Fruit fly (Drosophila melanogaster) whole organism, embryonic: ENCODE data around the gene CG4009.

Experiments
- Atf6 ChIP-seq: fragments of 200-800 bp; sonication (Bioruptor generic); IDR thresholded peaks from 2 replicates; pipeline ENCODE4 v1.3.6; 2022; ENCODE audit warnings: missing biosample characterization, missing genetic modification characterization
- B-H1 ChIP-seq: fragments of 200-800 bp; sonication (Bioruptor generic); IDR thresholded peaks from 3 replicates; pipeline ENCODE4 v1.3.6; 2022; ENCODE audit warnings: missing biosample characterization, missing genetic modification characterization
- CG11504 ChIP-seq: fragments of 200-800 bp; sonication (Bioruptor generic); optimal IDR thresholded peaks from 3 replicates; lab custom pipeline; 2019; ENCODE audit warnings: missing biosample characterization, mild to moderate bottlenecking, missing genetic modification characterization, moderate library complexity
- CG11723 ChIP-seq: fragments of 200-800 bp; sonication (Bioruptor generic); optimal IDR thresholded peaks from 2 replicates; lab custom pipeline; 2017; ENCODE audit warnings: missing biosample characterization, mild to moderate bottlenecking, missing genetic modification characterization
- CG12391 ChIP-seq: fragments of 200-800 bp; sonication (Bioruptor generic); optimal IDR thresholded peaks from 3 replicates; lab custom pipeline; 2018; ENCODE audit warnings: missing biosample characterization, mild to moderate bottlenecking, missing genetic modification characterization, moderate library complexity
- CG13424 ChIP-seq: fragments of 200-800 bp; sonication (Bioruptor generic); optimal IDR thresholded peaks from 2 replicates; lab custom pipeline; 2019; ENCODE audit warnings: missing biosample characterization, mild to moderate bottlenecking, missing genetic modification characterization, moderate library complexity
- CG17328 ChIP-seq: fragments of 200-800 bp; sonication (Bioruptor generic); IDR thresholded peaks from 2 replicates; pipeline ENCODE4 v1.3.6; 2022; ENCODE audit warnings: missing biosample characterization, missing genetic modification characterization
- CG17361 ChIP-seq: fragments of 200-800 bp; sonication (Bioruptor generic); IDR thresholded peaks from 3 replicates; pipeline ENCODE4 v1.3.6; 2022; ENCODE audit warnings: missing biosample characterization, missing genetic modification characterization
- CG32767 ChIP-seq: fragments of 200-800 bp; sonication (Bioruptor generic); IDR thresholded peaks from 2 replicates; pipeline ENCODE4 v1.3.6; 2022; ENCODE audit warnings: missing biosample characterization, missing genetic modification characterization
- CG3407 ChIP-seq: fragments of 200-800 bp; sonication (Bioruptor generic); optimal IDR thresholded peaks from 2 replicates; lab custom pipeline; 2018; ENCODE audit warnings: missing biosample characterization, mild to moderate bottlenecking, missing genetic modification characterization
- CG3847 ChIP-seq: fragments of 200-800 bp; sonication (Bioruptor generic); IDR thresholded peaks from 2 replicates; pipeline ENCODE4 v1.3.6; 2022; ENCODE audit warnings: missing biosample characterization, missing genetic modification characterization
- CG42726 ChIP-seq: fragments of 200-800 bp; sonication (Bioruptor generic); IDR thresholded peaks from 2 replicates; pipeline ENCODE4 v1.3.6; 2022; ENCODE audit warnings: missing biosample characterization, missing genetic modification characterization; ENCODE audit not compliant: partially characterized antibody
- CG4282 ChIP-seq: fragments of 200-800 bp; sonication (Bioruptor generic); optimal IDR thresholded peaks from 2 replicates; lab custom pipeline; 2016; ENCODE audit warnings: missing biosample characterization, missing genetic modification characterization
- CG43689 ChIP-seq: fragments of 200-800 bp; sonication (Bioruptor generic); IDR thresholded peaks from 2 replicates; pipeline ENCODE4 v1.3.6; 2022; ENCODE audit warnings: missing biosample characterization, missing genetic modification characterization
- CG4617 ChIP-seq: fragments of 200-800 bp; sonication (Bioruptor generic); optimal IDR thresholded peaks from 3 replicates; lab custom pipeline; 2016; ENCODE audit warnings: missing biosample characterization, missing genetic modification characterization, borderline replicate concordance
- CG4730 ChIP-seq: fragments of 200-800 bp; sonication (Bioruptor generic); IDR thresholded peaks from 2 replicates; pipeline ENCODE4 v1.3.6; 2022; ENCODE audit warnings: missing biosample characterization, missing genetic modification characterization
- CG6683 ChIP-seq: fragments of 200-800 bp; sonication (Bioruptor generic); optimal IDR thresholded peaks from 2 replicates; lab custom pipeline; 2017; ENCODE audit warnings: missing biosample characterization, mild to moderate bottlenecking, missing genetic modification characterization, missing genetic modification reagents
- CG6813 ChIP-seq: fragments of 200-800 bp; sonication (Bioruptor generic); optimal IDR thresholded peaks from 2 replicates; lab custom pipeline; 2017; ENCODE audit warnings: missing biosample characterization, missing genetic modification characterization, mild to moderate bottlenecking, moderate library complexity, missing genetic modification reagents
- CG7786 ChIP-seq: fragments of 200-800 bp; sonication (Bioruptor generic); optimal IDR thresholded peaks from 2 replicates; lab custom pipeline; 2016; ENCODE audit warnings: missing biosample characterization, missing genetic modification characterization
- CG8388 ChIP-seq: fragments of 200-800 bp; sonication (Bioruptor generic); optimal IDR thresholded peaks from 2 replicates; lab custom pipeline; 2019; ENCODE audit warnings: missing biosample characterization, mild to moderate bottlenecking, missing genetic modification characterization, moderate library complexity
- D ChIP-seq, 2 experiments: fragments of 200-800 bp in 1 of 2; fragments of >200 bp in 1 of 2; sonication (Bioruptor generic) in 1 of 2; optimal IDR thresholded peaks; 2 replicates in 1 of 2; 3 replicates in 1 of 2; lab custom pipeline; 2017; ENCODE audit warnings: mild to moderate bottlenecking in 1 of 2, missing biosample characterization in 1 of 2, missing genetic modification characterization in 1 of 2, missing genetic modification reagents in 1 of 2
- Deaf1 ChIP-seq: fragments of 200-800 bp; optimal IDR thresholded peaks from 3 replicates; lab custom pipeline; 2019; ENCODE audit warnings: missing biosample characterization, mild to moderate bottlenecking, missing genetic modification characterization, moderate library complexity
- Dll ChIP-seq: fragments of 200-800 bp; sonication (Bioruptor generic); IDR thresholded peaks from 4 replicates; pipeline ENCODE4 v1.3.6; 2022; ENCODE audit warnings: missing biosample characterization, missing genetic modification characterization; ENCODE audit not compliant: partially characterized antibody
- Doc3 ChIP-seq: fragments of 200-800 bp; sonication (Bioruptor generic); IDR thresholded peaks from 3 replicates; pipeline ENCODE4 v1.3.6; 2022; ENCODE audit warnings: missing biosample characterization, missing genetic modification characterization; ENCODE audit not compliant: partially characterized antibody
- Drgx ChIP-seq: fragments of 200-800 bp; sonication (Bioruptor generic); IDR thresholded peaks from 2 replicates; pipeline ENCODE4 v1.3.6; 2022; ENCODE audit warnings: missing biosample characterization, missing genetic modification characterization
- Hey ChIP-seq: fragments of 200-800 bp; sonication (Bioruptor generic); optimal IDR thresholded peaks from 3 replicates; lab custom pipeline; 2018; ENCODE audit warnings: missing biosample characterization, mild to moderate bottlenecking, missing genetic modification characterization
- Hr39 ChIP-seq: fragments of >200 bp; optimal IDR thresholded peaks from 2 replicates; lab custom pipeline; 2017
- MBD-R2 ChIP-seq: fragments of 200-800 bp; sonication (Bioruptor generic); IDR thresholded peaks from 2 replicates; pipeline ENCODE4 v1.3.6; 2022; ENCODE audit warnings: missing biosample characterization, missing genetic modification characterization
- MESR4 ChIP-seq: fragments of 200-800 bp; sonication (Bioruptor generic); optimal IDR thresholded peaks from 2 replicates; lab custom pipeline; 2018; ENCODE audit warnings: missing biosample characterization, mild to moderate bottlenecking, missing genetic modification characterization, moderate library complexity
- Med ChIP-seq: fragments of 200-800 bp; sonication (Bioruptor generic); peaks from one replicate; lab custom pipeline; 2016; ENCODE audit warnings: missing biosample characterization, missing genetic modification characterization, mild to moderate bottlenecking, inconsistent platforms, moderate library complexity
- PHDP ChIP-seq: fragments of 200-800 bp; sonication (Bioruptor generic); optimal IDR thresholded peaks from 3 replicates; lab custom pipeline; 2018; ENCODE audit warnings: missing biosample characterization, mild to moderate bottlenecking, missing genetic modification characterization, moderate library complexity
- Pdp1 ChIP-seq, 2 experiments: fragments of 200-800 bp; sonication (Bioruptor generic); optimal IDR thresholded peaks; 3 replicates each; lab custom pipeline; 2016; ENCODE audit warnings: missing biosample characterization in 2 of 2, missing genetic modification characterization in 2 of 2, mild to moderate bottlenecking in 1 of 2, moderate library complexity in 1 of 2
- Poxn ChIP-seq: fragments of 200-800 bp; sonication (Bioruptor generic); IDR thresholded peaks from 2 replicates; pipeline ENCODE4 v1.3.6; 2022; ENCODE audit warnings: missing biosample characterization, missing genetic modification characterization
- Sox100B ChIP-seq: fragments of 200-800 bp; sonication (Bioruptor generic); optimal IDR thresholded peaks from 3 replicates; lab custom pipeline; 2018; ENCODE audit warnings: missing biosample characterization, mild to moderate bottlenecking, missing genetic modification characterization
- Ssrp ChIP-seq: fragments of 200-800 bp; sonication (Bioruptor generic); optimal IDR thresholded peaks from 2 replicates; lab custom pipeline; 2018; ENCODE audit warnings: missing biosample characterization, mild to moderate bottlenecking, missing genetic modification characterization, moderate library complexity
- chinmo ChIP-seq: fragments of 200-800 bp; sonication (Bioruptor generic); IDR thresholded peaks from 4 replicates; pipeline ENCODE4 v1.3.6; 2022; ENCODE audit warnings: missing biosample characterization, missing genetic modification characterization; ENCODE audit not compliant: partially characterized antibody
- corto ChIP-seq: fragments of 200-800 bp; sonication (Bioruptor generic); optimal IDR thresholded peaks from 2 replicates; lab custom pipeline; 2016; ENCODE audit warnings: missing biosample characterization, mild to moderate bottlenecking, missing genetic modification characterization, moderate library complexity
- eve ChIP-seq, 2 experiments: fragments of >200 bp; optimal IDR thresholded peaks; 2 replicates each; lab custom pipeline; 2017; ENCODE audit warnings: missing biosample characterization in 2 of 2, missing genetic modification characterization in 2 of 2
- fd102C ChIP-seq: fragments of 200-800 bp; sonication (Bioruptor generic); optimal IDR thresholded peaks from 2 replicates; lab custom pipeline; 2018; ENCODE audit warnings: missing biosample characterization, mild to moderate bottlenecking, missing genetic modification characterization, moderate library complexity
- ftz-f1 ChIP-seq: fragments of 200-800 bp; sonication (Bioruptor generic); optimal IDR thresholded peaks from 2 replicates; lab custom pipeline; 2016; ENCODE audit warnings: missing biosample characterization, missing genetic modification characterization
- grau ChIP-seq: fragments of 200-800 bp; optimal IDR thresholded peaks from 3 replicates; lab custom pipeline; 2019; ENCODE audit warnings: missing biosample characterization, mild to moderate bottlenecking, missing genetic modification characterization, moderate library complexity
- gro ChIP-seq: fragments of 200-800 bp; sonication (Bioruptor generic); optimal IDR thresholded peaks from 2 replicates; lab custom pipeline; 2016; ENCODE audit warnings: missing biosample characterization, missing genetic modification characterization
- nmo ChIP-seq: fragments of 200-800 bp; sonication (Bioruptor generic); optimal IDR thresholded peaks from 2 replicates; lab custom pipeline; 2018; ENCODE audit warnings: missing biosample characterization, mild to moderate bottlenecking, missing genetic modification characterization, moderate library complexity
- onecut ChIP-seq: fragments of 200-800 bp; sonication (Bioruptor generic); IDR thresholded peaks from 2 replicates; pipeline ENCODE4 v1.3.6; 2022; ENCODE audit warnings: missing biosample characterization, missing genetic modification characterization
- prd ChIP-seq, 3 experiments: fragments of >200 bp in 2 of 3; fragments of 200-800 bp in 1 of 3; sonication (Bioruptor generic) in 1 of 3; optimal IDR thresholded peaks in 2 of 3; IDR thresholded peaks in 1 of 3; 2 replicates in 2 of 3; 3 replicates in 1 of 3; pipeline versions ENCODE4 v1.3.6 to Lab custom; 2017 to 2022; ENCODE audit warnings: missing biosample characterization in 1 of 3, missing genetic modification characterization in 1 of 3
- sna ChIP-seq: fragments of 200-800 bp; sonication (Bioruptor generic); IDR thresholded peaks from 2 replicates; pipeline ENCODE4 v1.3.6; 2022; ENCODE audit warnings: missing biosample characterization, missing genetic modification characterization; ENCODE audit not compliant: partially characterized antibody
- unpg ChIP-seq: fragments of 200-800 bp; sonication (Bioruptor generic); optimal IDR thresholded peaks from 3 replicates; lab custom pipeline; 2018; ENCODE audit warnings: missing biosample characterization, mild to moderate bottlenecking, missing genetic modification characterization, moderate library complexity

CG4009 gene

dm6 chr3R:17048867-17049266 lies 13.0 kb upstream of the CG4009 start (continued):
- TF ChIP-seq corto (GFP tag; lab: Kevin White, UChicago) (no peak), eve (GFP tag; optimal IDR thresholded peaks at IDR 0.05; lab: Kevin White, UChicago) (no peak), grau (tag; lab: Kevin White, UChicago) (peak; percentile 52), CG13424 (peak; percentile 40), CG3847 (peak; percentile 27; the same call in 1 of the 2 replicates), CG11723 (GFP tag; lab: Kevin White, UChicago) (no peak), CG4730 (GFP tag; lab: Robert Waterston, UW) (no peak), nmo (peak; percentile 52), CG32767 (GFP tag; lab: Robert Waterston, UW) (0 out of 2 replicates have a peak, but pooled peaks have one; percentile 28), Atf6 (GFP tag; lab: Robert Waterston, UW) (peak; percentile 41; the same call in 1 of the 2 replicates), CG42726 (no peak), prd (optimal IDR thresholded peaks at IDR 0.05; lab: Kevin White, UChicago) (no peak), prd (GFP tag; IDR thresholded peaks at IDR 0.05; lab: Robert Waterston, UW) (peak; percentile 51; the same call in 2 of the 3 replicates), Drgx (GFP tag; lab: Robert Waterston, UW) (peak; percentile 18; the same call in 1 of the 2 replicates), CG6683 (GFP tag; lab: Kevin White, UChicago) (peak; percentile 16), Med (peak; percentile 49), CG11504 (tag; lab: Kevin White, UChicago) (peak; percentile 32), Poxn (GFP tag; lab: Robert Waterston, UW) (no peak), CG7786 (GFP tag; lab: Kevin White, UChicago) (no peak), CG3407 (GFP tag; lab: Kevin White, UChicago) (peak; percentile 11), CG6813 (GFP tag; lab: Kevin White, UChicago) (peak; percentile 3), onecut (no peak), unpg (GFP tag; lab: Kevin White, UChicago) (peak; percentile 46), CG12391 (tag; lab: Kevin White, UChicago) (peak; percentile 50), Hr39 (lab: Kevin White, UChicago) (no peak), Sox100B (peak; percentile 7), Ssrp (tag; lab: Kevin White, UChicago) (peak; percentile 54), PHDP (peak; percentile 31), CG17361 (peak; percentile 63), CG8388 (GFP tag; lab: Kevin White, UChicago) (peak; percentile 39)

DNA sequence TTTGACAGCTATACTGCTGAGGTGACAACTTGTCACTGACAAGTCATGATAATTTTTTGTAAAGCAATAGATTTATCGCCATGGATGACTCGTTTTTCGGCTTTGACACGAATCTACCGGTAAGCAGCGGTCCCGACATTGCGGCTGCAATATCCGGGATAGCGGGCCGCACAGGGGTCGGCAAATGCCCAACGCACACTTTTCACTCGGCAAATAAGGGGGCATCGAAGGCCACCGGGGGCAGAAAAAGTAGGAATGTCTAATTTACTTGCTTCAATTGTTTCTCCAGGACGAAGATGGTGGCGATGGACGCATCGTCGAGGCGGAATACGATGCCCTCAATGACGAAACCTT lies 7.7 kb upstream of the CG4009 start:
- TF ChIP-seq CG4617 (GFP tag; lab: Kevin White, UChicago) (peak; percentile 61), B-H1 (no peak), MESR4 (GFP tag; lab: Kevin White, UChicago) (peak; percentile 96), fd102C (GFP tag; lab: Kevin White, UChicago) (no peak), gro (no peak), sna (GFP tag; lab: Robert Waterston, UW) (peak; percentile 51; the same call in 1 of the 2 replicates), Atf6 (GFP tag; lab: Robert Waterston, UW) (0 out of 2 replicates have a peak, but pooled peaks have one; percentile 25), Med (peak; percentile 44), Deaf1 (tag; lab: Kevin White, UChicago) (no peak), CG4282 (GFP tag; lab: Kevin White, UChicago) (no peak), D (optimal IDR thresholded peaks at IDR 0.05; lab: Kevin White, UChicago) (peak; percentile 1), D (GFP tag; optimal IDR thresholded peaks at IDR 0.05; lab: Kevin White, UChicago) (no peak), ftz-f1 (peak; percentile 76), Hey (tag; lab: Kevin White, UChicago) (peak; percentile 60), Dll (GFP tag; lab: Robert Waterston, UW) (peak; percentile 63; the same call in 2 of the 4 replicates), CG17328 (GFP tag; lab: Robert Waterston, UW) (0 out of 2 replicates have a peak, but pooled peaks have one; percentile 16), chinmo (no peak), Doc3 (GFP tag; lab: Robert Waterston, UW) (0 out of 3 replicates have a peak, but pooled peaks have one; percentile 5), CG43689 (GFP tag; lab: Robert Waterston, UW) (no peak), Pdp1 (GFP tag; optimal IDR thresholded peaks at IDR 0.05; lab: Kevin White, UChicago) (no peak), MBD-R2 (GFP tag; lab: Robert Waterston, UW) (peak; percentile 71)
